Fruit fly (Drosophila melanogaster): ENCODE results near the gene CG16704.

DNA sequence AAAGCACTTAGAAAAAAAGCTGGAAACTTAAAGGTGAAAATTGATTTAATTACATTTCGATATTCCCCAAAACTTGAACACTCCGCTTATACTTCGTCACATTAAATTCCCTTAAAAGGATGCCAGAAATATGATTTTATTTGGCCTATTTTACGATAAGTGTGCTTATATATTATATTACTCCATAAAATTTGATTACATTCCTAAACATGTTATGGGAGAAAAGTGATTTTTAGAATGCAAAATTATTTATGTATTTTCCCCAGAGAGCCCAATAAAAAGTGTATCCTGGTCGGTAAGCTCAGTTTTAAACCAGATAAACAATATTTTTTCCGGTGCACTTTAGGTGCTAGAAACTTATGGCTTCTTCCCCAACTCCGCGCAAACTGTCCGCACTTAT, 45.3 kb upstream of the CG16704 start:
- no peak for TF ChIP-seq CG4730 (GFP tag; IDR thresholded peaks at IDR 0.05)
- no peak for TF ChIP-seq CG31441 (GFP tag; IDR thresholded peaks at IDR 0.05)
- no peak for TF ChIP-seq Blimp-1 (GFP tag; optimal IDR thresholded peaks at IDR 0.05)
- TF ChIP-seq CG34422 (GFP tag; IDR thresholded peaks at IDR 0.05): no peak
- no peak for TF ChIP-seq CrebB (tag; optimal IDR thresholded peaks at IDR 0.05)
- TF ChIP-seq h (optimal IDR thresholded peaks at IDR 0.05): no peak
- TF ChIP-seq pho (GFP tag; optimal IDR thresholded peaks at IDR 0.05): no peak
- TF ChIP-seq CG4360 (GFP tag; IDR thresholded peaks at IDR 0.05): no peak
- TF ChIP-seq inv (GFP tag; IDR thresholded peaks at IDR 0.05; ENCODE audit: partially characterized antibody): no peak
- no peak for TF ChIP-seq pita (GFP tag; optimal IDR thresholded peaks at IDR 0.05)
- no peak for TF ChIP-seq CG12659 (GFP tag; optimal IDR thresholded peaks at IDR 0.05)

All from whole organism, embryonic.